Worm (Caenorhabditis elegans) whole organism, L2 larva: Measurements from ENCODE around the gene hpx-2.

Experiments used
- C34F6.9 ChIP-seq: fragments of 150-350 bp; optimal IDR thresholded peaks from 2 replicates; lab custom pipeline; 2014; ENCODE audit warnings: missing biosample characterization, missing genetic modification characterization
- F13H6.1 ChIP-seq: sonication (generic microtip); optimal IDR thresholded peaks from 2 replicates; lab custom pipeline; 2016; ENCODE audit warnings: missing genetic modification characterization, missing compliant biosample characterization
- R02D3.7 ChIP-seq: fragments of 150-350 bp; optimal IDR thresholded peaks from 2 replicates; lab custom pipeline; 2014; ENCODE audit warnings: missing biosample characterization, missing genetic modification characterization
- Y55F3AM.14 ChIP-seq: fragments of 200-800 bp; sonication (Bioruptor generic); optimal IDR thresholded peaks from 2 replicates; lab custom pipeline; 2018; ENCODE audit warnings: mild to moderate bottlenecking, missing genetic modification characterization, missing compliant biosample characterization
- alr-1 ChIP-seq: fragments of 150-350 bp; optimal IDR thresholded peaks from 2 replicates; lab custom pipeline; 2014; ENCODE audit warnings: missing biosample characterization, missing genetic modification characterization
- aly-2 ChIP-seq: fragments of 150-350 bp; optimal IDR thresholded peaks from 2 replicates; lab custom pipeline; 2014; ENCODE audit warnings: missing biosample characterization, missing genetic modification characterization
- blmp-1 ChIP-seq: sonication (generic microtip); optimal IDR thresholded peaks from 2 replicates; lab custom pipeline; 2017; ENCODE audit warnings: missing genetic modification characterization, mild to moderate bottlenecking, missing compliant biosample characterization, antibody characterized with exemption, moderate library complexity; ENCODE audit not compliant: insufficient read depth
- ceh-16 ChIP-seq: fragments of 150-350 bp; optimal IDR thresholded peaks from 2 replicates; lab custom pipeline; 2014; ENCODE audit warnings: missing biosample characterization, missing genetic modification characterization
- ceh-82 ChIP-seq: fragments of 150-350 bp; optimal IDR thresholded peaks from 2 replicates; lab custom pipeline; 2014; ENCODE audit warnings: missing biosample characterization, missing genetic modification characterization
- crh-2 ChIP-seq: sonication (generic microtip); optimal IDR thresholded peaks from 2 replicates; lab custom pipeline; 2017; ENCODE audit warnings: missing biosample characterization, missing genetic modification characterization
- egl-27 ChIP-seq: sonication (generic microtip); optimal IDR thresholded peaks from 3 replicates; lab custom pipeline; 2017; ENCODE audit warnings: missing biosample characterization, missing genetic modification reagents, missing genetic modification characterization
- elt-1 ChIP-seq: fragments of 150-350 bp; optimal IDR thresholded peaks from 2 replicates; lab custom pipeline; 2014; ENCODE audit warnings: missing biosample characterization, missing genetic modification characterization
- fos-1 ChIP-seq: fragments of 150-350 bp; optimal IDR thresholded peaks from 2 replicates; lab custom pipeline; 2014; ENCODE audit warnings: missing biosample characterization, missing genetic modification characterization
- gmeb-1 ChIP-seq: fragments of 150-350 bp; optimal IDR thresholded peaks from 2 replicates; lab custom pipeline; 2014; ENCODE audit warnings: missing biosample characterization, missing genetic modification characterization
- lin-11 ChIP-seq: fragments of 150-350 bp; sonication (generic microtip); optimal IDR thresholded peaks from 2 replicates; lab custom pipeline; 2014; ENCODE audit warnings: missing biosample characterization, missing genetic modification characterization, inconsistent platforms, mixed read lengths
- lin-13 ChIP-seq: fragments of 150-350 bp; optimal IDR thresholded peaks from 2 replicates; lab custom pipeline; 2014; ENCODE audit warnings: missing biosample characterization, missing genetic modification reagents, missing genetic modification characterization
- lsy-2 ChIP-seq, 2 experiments: fragments of 150-350 bp in 1 of 2; sonication (generic microtip) in 1 of 2; optimal IDR thresholded peaks; 2 replicates each; lab custom pipeline; 2014 to 2017; ENCODE audit warnings: missing biosample characterization in 2 of 2, missing genetic modification characterization in 2 of 2
- mab-5 ChIP-seq: fragments of 150-350 bp; optimal IDR thresholded peaks from 2 replicates; lab custom pipeline; 2014; ENCODE audit warnings: missing biosample characterization, missing genetic modification characterization
- nhr-10 ChIP-seq: sonication (generic microtip); optimal IDR thresholded peaks from 2 replicates; lab custom pipeline; 2017; ENCODE audit warnings: missing biosample characterization, missing genetic modification characterization
- nhr-12 ChIP-seq: fragments of 150-350 bp; optimal IDR thresholded peaks from 2 replicates; lab custom pipeline; 2014; ENCODE audit warnings: missing biosample characterization, missing genetic modification characterization
- nhr-129 ChIP-seq: fragments of 150-350 bp; optimal IDR thresholded peaks from 2 replicates; lab custom pipeline; 2014; ENCODE audit warnings: missing biosample characterization, missing genetic modification characterization
- nhr-21 ChIP-seq: fragments of 150-350 bp; optimal IDR thresholded peaks from 2 replicates; lab custom pipeline; 2014; ENCODE audit warnings: missing biosample characterization, missing genetic modification characterization
- nhr-237 ChIP-seq: fragments of 150-350 bp; optimal IDR thresholded peaks from 2 replicates; lab custom pipeline; 2014; ENCODE audit warnings: missing biosample characterization, missing genetic modification characterization
- nhr-25 ChIP-seq: fragments of 150-350 bp; sonication (generic microtip); optimal IDR thresholded peaks from 3 replicates; lab custom pipeline; 2014; ENCODE audit warnings: missing biosample characterization, missing genetic modification characterization
- nhr-77 ChIP-seq: fragments of 150-350 bp; optimal IDR thresholded peaks from 2 replicates; lab custom pipeline; 2014; ENCODE audit warnings: missing biosample characterization, missing genetic modification characterization
- sem-4 ChIP-seq: fragments of 150-350 bp; optimal IDR thresholded peaks from 2 replicates; lab custom pipeline; 2014; ENCODE audit warnings: missing biosample characterization, missing genetic modification reagents, missing genetic modification characterization
- skn-1 ChIP-seq: sonication (generic microtip); optimal IDR thresholded peaks from 2 replicates; lab custom pipeline; 2017; ENCODE audit warnings: missing biosample characterization, missing genetic modification characterization
- sma-9 ChIP-seq, 2 experiments: fragments of 150-350 bp in 1 of 2; sonication (generic microtip) in 1 of 2; optimal IDR thresholded peaks; 2 replicates each; lab custom pipeline; 2014 to 2016; ENCODE audit warnings: missing genetic modification characterization in 2 of 2, mild to moderate bottlenecking in 1 of 2, missing biosample characterization in 1 of 2, missing compliant biosample characterization in 1 of 2, missing genetic modification reagents in 1 of 2, moderate library complexity in 1 of 2
- snpc-4 ChIP-seq: fragments of 150-350 bp; optimal IDR thresholded peaks from 2 replicates; lab custom pipeline; 2014; ENCODE audit warnings: missing biosample characterization, missing genetic modification characterization
- unc-39 ChIP-seq: fragments of 150-350 bp; optimal IDR thresholded peaks from 2 replicates; lab custom pipeline; 2014; ENCODE audit warnings: missing biosample characterization, missing genetic modification characterization
- unc-55 ChIP-seq: fragments of 150-350 bp; sonication (generic microtip); optimal IDR thresholded peaks from 3 replicates; lab custom pipeline; 2014; ENCODE audit warnings: missing biosample characterization, missing genetic modification reagents, missing genetic modification characterization
- zag-1 ChIP-seq: fragments of 150-350 bp; optimal IDR thresholded peaks from 2 replicates; lab custom pipeline; 2014; ENCODE audit warnings: missing biosample characterization, missing genetic modification characterization
- ztf-11 ChIP-seq: sonication (generic microtip); optimal IDR thresholded peaks from 2 replicates; lab custom pipeline; 2017; ENCODE audit warnings: missing biosample characterization, missing genetic modification characterization

Gene hpx-2

DNA sequence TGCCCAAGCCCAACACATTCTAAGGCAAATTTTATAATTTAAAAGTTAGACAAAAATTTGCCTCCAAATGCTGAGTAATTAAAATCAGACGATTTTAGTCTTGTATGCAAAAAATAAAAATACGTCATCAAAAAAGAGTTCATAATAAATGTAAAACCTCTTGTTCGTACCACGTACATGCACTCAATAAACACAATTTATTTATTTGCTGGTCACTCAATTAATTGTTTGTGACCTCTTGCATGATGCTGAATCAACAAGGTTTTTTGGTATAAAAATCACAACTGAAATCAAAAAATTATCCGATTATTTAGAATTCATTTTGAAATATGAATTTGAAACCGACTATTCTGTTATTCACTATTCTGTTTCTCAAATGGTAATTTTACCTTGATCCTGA lies at the start of gene hpx-2:
TSS of gene hpx-2 (plus strand) at position 301 of the 400 bp plus-strand sequence.
- TF ChIP-seq sma-9 (GFP tag; optimal IDR thresholded peaks at IDR 0.05; lab: Kevin White, UChicago) (no peak), sma-9 (tag; optimal IDR thresholded peaks at IDR 0.05; lab: Kevin White, UChicago) (no peak), lsy-2 (tag; optimal IDR thresholded peaks at IDR 0.05; lab: Kevin White, UChicago) (no peak), C34F6.9 (tag; lab: Kevin White, UChicago) (no peak), unc-39 (tag; lab: Kevin White, UChicago) (no peak), nhr-129 (tag; lab: Kevin White, UChicago) (no peak), gmeb-1 (no peak), ceh-82 (tag; lab: Kevin White, UChicago) (no peak), skn-1 (no peak), aly-2 (no peak), egl-27 (tag; lab: Kevin White, UChicago) (no peak), R02D3.7 (tag; lab: Kevin White, UChicago) (no peak), lin-13 (GFP tag; lab: Kevin White, UChicago) (no peak), nhr-12 (tag; lab: Kevin White, UChicago) (no peak), snpc-4 (tag; lab: Kevin White, UChicago) (no peak), sem-4 (tag; lab: Kevin White, UChicago) (no peak), nhr-10 (tag; lab: Kevin White, UChicago) (no peak), elt-1 (tag; lab: Kevin White, UChicago) (no peak), F13H6.1 (no peak)

DNA sequence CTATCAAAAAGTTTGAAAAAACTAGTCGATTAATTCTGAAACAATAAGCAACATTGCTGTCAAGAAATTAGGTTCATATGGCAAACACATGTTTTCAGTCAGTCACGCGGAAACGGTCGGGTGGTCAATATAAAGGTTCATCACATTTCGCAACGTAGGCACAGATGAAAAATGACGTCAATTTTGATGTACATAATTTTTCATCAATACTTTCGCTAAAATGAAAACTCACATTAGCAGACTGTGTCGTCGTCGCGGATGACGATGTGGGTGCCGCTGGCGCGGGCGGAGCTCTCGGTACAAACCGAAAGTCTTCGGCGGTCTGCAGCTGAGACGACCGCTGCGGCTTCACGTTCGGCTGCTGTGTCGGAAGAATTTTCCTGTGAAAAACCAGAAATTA lies 46.4 kb upstream of the hpx-2 start, which contains the start of gene swan-2:
TSS of gene swan-2 (minus strand) at position 380 of the 400 bp plus-strand sequence.
- no peak for TF ChIP-seq R02D3.7 (tag; lab: Kevin White, UChicago)
- TF ChIP-seq nhr-12 (tag; lab: Kevin White, UChicago), result no peak
- peak; percentile 30 for TF ChIP-seq nhr-129 (tag; lab: Kevin White, UChicago)
- no peak for TF ChIP-seq nhr-77
- no peak for TF ChIP-seq alr-1 (tag; lab: Kevin White, UChicago)
- TF ChIP-seq crh-2 (tag; lab: Kevin White, UChicago), result no peak

DNA sequence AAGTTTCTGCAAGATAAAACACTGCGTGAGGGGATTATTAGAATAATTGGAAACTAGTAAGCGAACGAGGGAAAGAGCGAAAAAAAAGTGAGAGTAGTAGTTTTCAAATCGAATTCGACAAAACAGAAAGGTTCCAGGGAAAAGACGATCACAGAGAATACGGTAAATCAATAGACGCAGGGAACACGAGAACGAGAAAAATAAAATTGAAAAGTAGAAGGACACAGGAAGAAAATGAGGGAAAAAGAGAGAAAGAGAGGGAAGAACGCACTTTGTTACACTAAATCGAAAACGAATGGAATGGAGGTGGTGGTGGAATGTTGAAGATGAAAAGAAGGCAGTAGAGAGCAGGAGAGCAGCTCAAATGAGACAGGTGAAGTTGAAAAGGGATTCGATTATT lies 43.0 kb upstream of the hpx-2 start, which contains the start of gene swan-1:
TSS of gene swan-1 (minus strand) at position 6 of the 400 bp plus-strand sequence.
- no peak for TF ChIP-seq zag-1 (tag; lab: Kevin White, UChicago)
- no peak for TF ChIP-seq nhr-237
- TF ChIP-seq lsy-2 (tag; optimal IDR thresholded peaks at IDR 0.05; lab: Kevin White, UChicago), result peak in 1 of 2 experiments; percentile 35
- TF ChIP-seq C34F6.9 (tag; lab: Kevin White, UChicago), result peak; percentile 3
- peak; percentile 47 for TF ChIP-seq blmp-1
- peak; percentile 16 for TF ChIP-seq sma-9 (GFP tag; optimal IDR thresholded peaks at IDR 0.05; lab: Kevin White, UChicago)
- no peak for TF ChIP-seq sma-9 (tag; optimal IDR thresholded peaks at IDR 0.05; lab: Kevin White, UChicago)
- peak; percentile 12 for TF ChIP-seq nhr-129 (tag; lab: Kevin White, UChicago)
- no peak for TF ChIP-seq ztf-11 (tag; lab: Kevin White, UChicago)
- TF ChIP-seq F13H6.1, result peak; percentile 27
- TF ChIP-seq crh-2 (tag; lab: Kevin White, UChicago), result no peak
- peak; percentile 16 for TF ChIP-seq sem-4 (tag; lab: Kevin White, UChicago)

DNA sequence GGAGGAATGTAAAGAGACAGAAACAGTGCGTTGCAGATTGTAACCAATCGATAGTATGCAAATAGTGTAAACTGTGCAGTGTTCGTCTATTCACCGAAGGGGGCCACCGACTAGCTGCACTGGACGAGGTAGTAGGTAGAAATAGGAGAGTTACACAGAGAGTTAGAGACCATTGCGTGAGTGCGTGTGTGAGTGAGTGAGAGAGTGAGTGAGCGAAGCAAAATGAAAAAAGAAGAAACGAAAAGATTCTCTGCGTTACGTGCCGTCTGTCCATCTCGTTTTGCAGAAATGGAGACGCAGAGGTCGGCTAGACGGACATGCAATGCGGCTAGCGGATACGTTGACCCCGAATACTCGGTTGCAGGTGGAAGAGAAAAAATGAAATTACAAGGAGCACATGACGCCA lies 41.8 kb upstream of the hpx-2 start:
- TF ChIP-seq mab-5 (tag; lab: Kevin White, UChicago), result no peak
- TF ChIP-seq nhr-129 (tag; lab: Kevin White, UChicago), result peak; percentile 94
- peak; percentile 89 for TF ChIP-seq F13H6.1
- TF ChIP-seq lin-11, result peak; percentile 5
- TF ChIP-seq Y55F3AM.14 (GFP tag; lab: Kevin White, UChicago), result peak; percentile 6
- TF ChIP-seq ceh-16, result peak; percentile 0
- TF ChIP-seq sem-4 (tag; lab: Kevin White, UChicago), result peak; percentile 6
- TF ChIP-seq crh-2 (tag; lab: Kevin White, UChicago), result peak; percentile 75
- peak; percentile 41 for TF ChIP-seq sma-9 (GFP tag; optimal IDR thresholded peaks at IDR 0.05; lab: Kevin White, UChicago)
- TF ChIP-seq sma-9 (tag; optimal IDR thresholded peaks at IDR 0.05; lab: Kevin White, UChicago), result no peak
- peak; percentile 80 for TF ChIP-seq unc-55
- TF ChIP-seq blmp-1, result peak; percentile 63
- TF ChIP-seq nhr-25 (tag; lab: Kevin White, UChicago), result no peak
- peak; percentile 78 for TF ChIP-seq fos-1 (tag; lab: Kevin White, UChicago)
- TF ChIP-seq lin-13 (GFP tag; lab: Kevin White, UChicago), result peak; percentile 24
- peak; percentile 76 for TF ChIP-seq C34F6.9 (tag; lab: Kevin White, UChicago)
- peak; percentile 7 for TF ChIP-seq unc-39 (tag; lab: Kevin White, UChicago)
- TF ChIP-seq aly-2, result no peak
- TF ChIP-seq gmeb-1, result peak; percentile 46
- no peak for TF ChIP-seq nhr-10 (tag; lab: Kevin White, UChicago)
- no peak for TF ChIP-seq nhr-21
- TF ChIP-seq lsy-2 (tag; optimal IDR thresholded peaks at IDR 0.05; lab: Kevin White, UChicago), result peak in 1 of 2 experiments; percentile 63
